Worm (Caenorhabditis elegans): ENCODE data around the gene C41C4.9.

The C41C4.9 gene

ce11 chrII:8126132-8126531 is 18.7 kb downstream of the C41C4.9 start:
- TF ChIP-seq skn-1 (tag; optimal IDR thresholded peaks at IDR 0.05) (no peak), lin-39 (tag; optimal IDR thresholded peaks at IDR 0.05) (peak; percentile 88), unc-62 (GFP tag; optimal IDR thresholded peaks at IDR 0.05) (peak; percentile 31), nhr-77 (tag; optimal IDR thresholded peaks at IDR 0.05) (no peak), nhr-25 (tag; optimal IDR thresholded peaks at IDR 0.05) (no peak), elt-3 (tag; optimal IDR thresholded peaks at IDR 0.05) (no peak), ama-1 (optimal IDR thresholded peaks at IDR 0.05) (peak; percentile 13), egl-5 (tag; optimal IDR thresholded peaks at IDR 0.05) (no peak), nfya-1 (tag; optimal IDR thresholded peaks at IDR 0.05; ENCODE audit: insufficient read depth) (peak; percentile 83), lsy-12 (tag; optimal IDR thresholded peaks at IDR 0.05) (peak; percentile 7), elt-2 (tag; optimal IDR thresholded peaks at IDR 0.05) (peak; percentile 31), lin-15B (tag; optimal IDR thresholded peaks at IDR 0.05) (peak; percentile 20), pha-4 (tag; optimal IDR thresholded peaks at IDR 0.05) (peak; percentile 14), mdl-1 (tag; optimal IDR thresholded peaks at IDR 0.05) (peak; percentile 9), mml-1 (tag; optimal IDR thresholded peaks at IDR 0.05) (no peak), nhr-76 (tag; optimal IDR thresholded peaks at IDR 0.05) (no peak), hmg-11 (tag; optimal IDR thresholded peaks at IDR 0.05) (no peak), snpc-4 (tag; optimal IDR thresholded peaks at IDR 0.05) (peak; percentile 63), eor-1 (tag; optimal IDR thresholded peaks at IDR 0.05) (no peak), ZK546.5 (tag; optimal IDR thresholded peaks at IDR 0.05) (no peak), ztf-4 (tag; optimal IDR thresholded peaks at IDR 0.05) (no peak), ceh-9 (tag; optimal IDR thresholded peaks at IDR 0.05) (no peak), pqm-1 (tag; optimal IDR thresholded peaks at IDR 0.05) (no peak), tbx-2 (tag; optimal IDR thresholded peaks at IDR 0.05) (no peak), nhr-43 (tag; optimal IDR thresholded peaks at IDR 0.05; ENCODE audit: poor library complexity, severe bottlenecking) (no peak), R02D3.7 (tag; optimal IDR thresholded peaks at IDR 0.05) (no peak), jun-1 (tag; optimal IDR thresholded peaks at IDR 0.05) (no peak), daf-12 (tag; optimal IDR thresholded peaks at IDR 0.05) (no peak), ceh-28 (tag; optimal IDR thresholded peaks at IDR 0.05) (peak; percentile 61), nhr-12 (tag; optimal IDR thresholded peaks at IDR 0.05) (no peak), fos-1 (tag; optimal IDR thresholded peaks at IDR 0.05) (no peak), zag-1 (tag; optimal IDR thresholded peaks at IDR 0.05) (no peak), ceh-82 (tag; optimal IDR thresholded peaks at IDR 0.05) (no peak), fkh-10 (GFP tag; optimal IDR thresholded peaks at IDR 0.05) (peak; percentile 30)

DNA sequence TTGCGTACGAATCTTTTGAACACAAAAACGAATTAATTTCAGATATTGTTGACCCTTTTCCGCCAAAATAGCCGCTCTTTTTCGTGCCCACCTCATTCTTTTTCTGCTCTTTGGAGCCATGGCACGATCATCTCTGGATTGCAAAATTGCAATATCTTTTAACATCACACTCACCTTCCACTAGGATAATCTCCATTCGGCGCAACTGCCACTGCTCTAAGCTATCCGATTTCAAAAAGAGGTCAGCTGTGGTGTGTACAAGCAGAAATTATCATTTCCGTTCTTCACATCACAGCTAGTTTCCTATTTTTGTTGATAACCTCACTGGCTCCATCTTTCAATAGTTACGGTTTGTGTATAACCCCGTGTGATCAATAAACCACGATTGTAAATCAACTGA is 19.2 kb downstream of the C41C4.9 start:
- no peak for TF ChIP-seq ztf-11 (tag; optimal IDR thresholded peaks at IDR 0.05)
- no peak for TF ChIP-seq mml-1 (tag; optimal IDR thresholded peaks at IDR 0.05)
- no peak for TF ChIP-seq unc-39 (tag; optimal IDR thresholded peaks at IDR 0.05)
- TF ChIP-seq pqm-1 (tag; optimal IDR thresholded peaks at IDR 0.05), result no peak
- no peak for TF ChIP-seq nhr-25 (tag; optimal IDR thresholded peaks at IDR 0.05)
- no peak for TF ChIP-seq nfya-1 (tag; optimal IDR thresholded peaks at IDR 0.05; ENCODE audit: insufficient read depth)
- TF ChIP-seq ztf-4 (tag; optimal IDR thresholded peaks at IDR 0.05), result no peak
- TF ChIP-seq zag-1 (tag; optimal IDR thresholded peaks at IDR 0.05), result no peak
- TF ChIP-seq egl-27 (tag; optimal IDR thresholded peaks at IDR 0.05), result no peak
- no peak for TF ChIP-seq fkh-2 (tag; optimal IDR thresholded peaks at IDR 0.05)
- TF ChIP-seq nhr-11 (tag; optimal IDR thresholded peaks at IDR 0.05), result no peak
- TF ChIP-seq R02D3.7 (tag; optimal IDR thresholded peaks at IDR 0.05), result no peak
- no peak for TF ChIP-seq nhr-77 (tag; optimal IDR thresholded peaks at IDR 0.05)
- no peak for TF ChIP-seq ceh-16 (tag; optimal IDR thresholded peaks at IDR 0.05)
- TF ChIP-seq ceh-28 (tag; optimal IDR thresholded peaks at IDR 0.05), result no peak
- no peak for TF ChIP-seq daf-12 (tag; optimal IDR thresholded peaks at IDR 0.05)
- no peak for TF ChIP-seq nhr-43 (tag; optimal IDR thresholded peaks at IDR 0.05; ENCODE audit: poor library complexity, severe bottlenecking)
- TF ChIP-seq lin-39 (tag; optimal IDR thresholded peaks at IDR 0.05), result no peak

- TF ChIP-seq zag-1 (tag; optimal IDR thresholded peaks at IDR 0.05), result no peak
- no peak for TF ChIP-seq fkh-10 (GFP tag; optimal IDR thresholded peaks at IDR 0.05)
- no peak for TF ChIP-seq mdl-1 (tag; optimal IDR thresholded peaks at IDR 0.05)
- TF ChIP-seq elt-2 (tag; optimal IDR thresholded peaks at IDR 0.05), result peak; percentile 93
- no peak for TF ChIP-seq egl-27 (tag; optimal IDR thresholded peaks at IDR 0.05)
- TF ChIP-seq ztf-11 (tag; optimal IDR thresholded peaks at IDR 0.05), result no peak
- TF ChIP-seq nhr-25 (tag; optimal IDR thresholded peaks at IDR 0.05), result no peak
- TF ChIP-seq jun-1 (tag; optimal IDR thresholded peaks at IDR 0.05), result peak; percentile 65
- TF ChIP-seq skn-1 (tag; optimal IDR thresholded peaks at IDR 0.05), result no peak
- no peak for TF ChIP-seq ceh-9 (tag; optimal IDR thresholded peaks at IDR 0.05)
- peak; percentile 95 for TF ChIP-seq pqm-1 (tag; optimal IDR thresholded peaks at IDR 0.05)
- TF ChIP-seq sea-2 (GFP tag; optimal IDR thresholded peaks at IDR 0.05), result no peak
- peak; percentile 82 for TF ChIP-seq pha-4 (tag; optimal IDR thresholded peaks at IDR 0.05)
- peak; percentile 4 for TF ChIP-seq nfya-1 (tag; optimal IDR thresholded peaks at IDR 0.05; ENCODE audit: insufficient read depth)
- TF ChIP-seq nhr-12 (tag; optimal IDR thresholded peaks at IDR 0.05), result no peak
- TF ChIP-seq nhr-237 (tag; optimal IDR thresholded peaks at IDR 0.05), result no peak
- peak; percentile 23 for TF ChIP-seq lin-39 (tag; optimal IDR thresholded peaks at IDR 0.05)
- no peak for TF ChIP-seq ZK546.5 (tag; optimal IDR thresholded peaks at IDR 0.05)
Measured at ce11 chrII:8127290-8127689, 19.8 kb downstream of the C41C4.9 start.

Measured in whole organism, L3 larva.